Fruit fly (Drosophila melanogaster) whole organism, adult: ENCODE measurements around the gene CG7781.

ENCODE experiments used
- CG7045 ChIP-seq: fragments of 200-800 bp; sonication (Bioruptor generic); optimal IDR thresholded peaks from 2 replicates; lab custom pipeline; 2017; ENCODE audit warnings: missing biosample characterization, mild to moderate bottlenecking, missing genetic modification characterization
- Mnt ChIP-seq: fragments of 200-800 bp; sonication (Bioruptor generic); optimal IDR thresholded peaks from 2 replicates; lab custom pipeline; 2016; ENCODE audit warnings: missing biosample characterization, mild to moderate bottlenecking, missing genetic modification characterization
- bab1 ChIP-seq: fragments of 200-800 bp; sonication (Bioruptor generic); optimal IDR thresholded peaks from 3 replicates; lab custom pipeline; 2019; ENCODE audit warnings: missing biosample characterization, mild to moderate bottlenecking, missing genetic modification characterization, moderate library complexity
- kay ChIP-seq: fragments of 200-800 bp; sonication (Bioruptor generic); peaks from one replicate; lab custom pipeline; 2016; ENCODE audit warnings: missing biosample characterization, missing genetic modification characterization, borderline replicate concordance
- ovo ChIP-seq: fragments of 200-800 bp; sonication (Bioruptor generic); optimal IDR thresholded peaks from 2 replicates; lab custom pipeline; 2016; ENCODE audit warnings: missing biosample characterization, missing genetic modification characterization

DNA sequence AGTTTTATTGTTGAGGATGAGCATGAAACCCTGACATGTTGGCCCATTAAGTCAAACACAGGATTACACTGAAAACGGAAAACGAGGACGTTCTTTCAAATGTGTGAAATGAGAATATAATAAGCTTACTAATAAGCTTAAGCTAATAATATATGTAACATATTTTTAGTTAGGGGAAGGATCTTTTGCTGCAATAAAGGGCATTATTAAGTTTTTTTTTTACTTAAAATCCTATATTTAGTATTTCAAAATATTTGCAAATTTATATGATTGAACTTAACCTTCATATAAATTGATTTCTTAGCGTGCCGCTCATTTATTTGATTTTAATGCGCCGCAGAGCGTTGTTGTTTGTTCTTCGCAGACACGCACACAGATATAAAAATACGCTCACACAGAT lies 8.0 kb upstream of the CG7781 start:
- TF ChIP-seq ovo (GFP tag; lab: Kevin White, UChicago) (no peak), CG7045 (GFP tag; lab: Kevin White, UChicago) (no peak), bab1 (GFP tag; lab: Kevin White, UChicago) (no peak), Mnt (GFP tag; lab: Kevin White, UChicago) (no peak), kay (GFP tag; lab: Kevin White, UChicago) (no peak)
